Fruit fly (Drosophila melanogaster): ENCODE data around the gene CG3987.

The CG3987 gene

DNA sequence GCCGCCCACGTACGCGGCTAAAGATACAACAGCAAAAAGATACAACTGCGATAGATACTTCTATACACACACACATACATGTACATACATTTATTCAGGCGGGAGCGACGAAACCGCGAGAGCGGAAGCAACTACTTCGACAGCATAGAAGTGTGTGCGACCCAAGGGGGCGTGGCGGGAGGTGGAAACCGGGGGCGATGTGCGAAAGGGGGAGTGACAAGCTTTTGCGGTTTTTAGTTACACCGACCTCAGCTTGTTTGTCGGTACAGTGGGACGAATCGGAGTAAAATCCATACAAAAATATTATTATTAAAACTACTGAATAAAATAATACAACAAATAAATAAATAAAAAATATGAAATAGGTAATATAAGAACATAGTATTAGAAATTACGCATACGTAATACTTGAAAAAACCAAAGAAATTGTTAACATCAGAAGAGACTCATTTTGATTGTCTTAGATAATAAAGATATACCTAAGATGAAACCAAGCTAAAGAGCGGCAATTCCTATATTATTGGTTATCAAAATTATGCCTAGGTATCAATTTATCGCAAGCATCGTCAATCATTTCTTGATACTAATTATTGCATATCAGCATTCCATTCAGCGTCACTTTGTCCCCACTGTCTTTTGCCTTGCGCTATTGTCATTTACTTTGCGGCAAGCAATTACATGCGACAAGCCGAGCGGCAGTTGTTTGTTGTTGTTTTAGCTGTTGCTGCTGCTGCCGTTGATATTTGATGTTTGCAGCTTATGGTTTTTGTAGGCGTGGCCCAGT is 10.9 kb upstream of the CG3987 start (continued):
- no peak for TF ChIP-seq CG10565 (GFP tag; optimal IDR thresholded peaks at IDR 0.05)
- peak; percentile 58; the same call in 1 of the 3 replicates for TF ChIP-seq ci (GFP tag; IDR thresholded peaks at IDR 0.05)
- peak in 1 of 2 experiments; percentile 33 for TF ChIP-seq dpn (GFP tag; optimal IDR thresholded peaks at IDR 0.05)
- no peak for TF ChIP-seq emc (GFP tag; optimal IDR thresholded peaks at IDR 0.05)
- peak; percentile 13 for TF ChIP-seq ewg (GFP tag; optimal IDR thresholded peaks at IDR 0.05)
- TF ChIP-seq CG17829 (tag; optimal IDR thresholded peaks at IDR 0.05) = peak; percentile 16
- no peak for TF ChIP-seq lbe (GFP tag; optimal IDR thresholded peaks at IDR 0.05)
- TF ChIP-seq CG11398 (GFP tag; optimal IDR thresholded peaks at IDR 0.05) = no peak
- no peak for TF ChIP-seq Usf (GFP tag; optimal IDR thresholded peaks at IDR 0.05)
- peak; percentile 37 for TF ChIP-seq CG12391 (tag; optimal IDR thresholded peaks at IDR 0.05)
- TF ChIP-seq maf-S (GFP tag; optimal IDR thresholded peaks at IDR 0.05) = no peak
- no peak for TF ChIP-seq kni (GFP tag; optimal IDR thresholded peaks at IDR 0.05)
- no peak for TF ChIP-seq sens-2 (GFP tag; IDR thresholded peaks at IDR 0.05)
- TF ChIP-seq BEAF-32 (GFP tag; optimal IDR thresholded peaks at IDR 0.05) = no peak
- TF ChIP-seq CG4360 (GFP tag; IDR thresholded peaks at IDR 0.05) = 0 out of 2 replicates have a peak, but pooled peaks have one; percentile 10
- TF ChIP-seq CG4282 (GFP tag; optimal IDR thresholded peaks at IDR 0.05) = no peak
- TF ChIP-seq E2f1 (GFP tag; IDR thresholded peaks at IDR 0.05) = no peak
- TF ChIP-seq CG34224 (GFP tag; IDR thresholded peaks at IDR 0.05; ENCODE audit: partially characterized antibody) = no peak
- no peak for TF ChIP-seq Hey (tag; optimal IDR thresholded peaks at IDR 0.05)
- TF ChIP-seq Ssrp (tag; optimal IDR thresholded peaks at IDR 0.05) = peak; percentile 18
- no peak for TF ChIP-seq Bteb2 (GFP tag; optimal IDR thresholded peaks at IDR 0.05)
- no peak for TF ChIP-seq Lpt (GFP tag; optimal IDR thresholded peaks at IDR 0.05)
- no peak for TF ChIP-seq dm (GFP tag; optimal IDR thresholded peaks at IDR 0.05)
- TF ChIP-seq CG43689 (GFP tag; IDR thresholded peaks at IDR 0.05) = no peak
- TF ChIP-seq CG6683 (GFP tag; optimal IDR thresholded peaks at IDR 0.05) = no peak
- TF ChIP-seq CG11085 (GFP tag; IDR thresholded peaks at IDR 0.05) = no peak
- TF ChIP-seq CG3838 (GFP tag; optimal IDR thresholded peaks at IDR 0.05) = no peak
- TF ChIP-seq CG9609 (GFP tag; optimal IDR thresholded peaks at IDR 0.05) = no peak
- no peak for TF ChIP-seq Aef1 (GFP tag; IDR thresholded peaks at IDR 0.05)
- no peak for TF ChIP-seq z (GFP tag; IDR thresholded peaks at IDR 0.05)
- 0 out of 3 replicates have a peak, but pooled peaks have one; percentile 16 for TF ChIP-seq CG11456 (GFP tag; IDR thresholded peaks at IDR 0.05)
- TF ChIP-seq CG6791 (GFP tag; IDR thresholded peaks at IDR 0.05; ENCODE audit: partially characterized antibody) = no peak
- TF ChIP-seq CG7963 (GFP tag; IDR thresholded peaks at IDR 0.05; ENCODE audit: partially characterized antibody) = no peak
- no peak for TF ChIP-seq HmgZ (tag; optimal IDR thresholded peaks at IDR 0.05)
- peak; percentile 42 for TF ChIP-seq CG17385 (GFP tag; optimal IDR thresholded peaks at IDR 0.05)
- peak; percentile 24 for TF ChIP-seq Dek (tag; optimal IDR thresholded peaks at IDR 0.05)
- no peak for TF ChIP-seq CG7987 (GFP tag; optimal IDR thresholded peaks at IDR 0.05)
- no peak for TF ChIP-seq pho (GFP tag; optimal IDR thresholded peaks at IDR 0.05)
- TF ChIP-seq exex (tag; optimal IDR thresholded peaks at IDR 0.05) = no peak
- no peak for TF ChIP-seq bab2 (GFP tag; optimal IDR thresholded peaks at IDR 0.05)
- peak; percentile 40 for TF ChIP-seq Abd-B (GFP tag; optimal IDR thresholded peaks at IDR 0.05)
- TF ChIP-seq da (GFP tag; optimal IDR thresholded peaks at IDR 0.05) = no peak
- TF ChIP-seq Sox102F (GFP tag; optimal IDR thresholded peaks at IDR 0.05) = peak; percentile 58
- TF ChIP-seq amos (GFP tag; IDR thresholded peaks at IDR 0.05; ENCODE audit: partially characterized antibody) = no peak
- no peak for TF ChIP-seq ac (GFP tag; optimal IDR thresholded peaks at IDR 0.05)
- TF ChIP-seq sd (tag; optimal IDR thresholded peaks at IDR 0.05) = peak; percentile 38
- TF ChIP-seq CG6689 (GFP tag; IDR thresholded peaks at IDR 0.05) = peak; percentile 39; the same call in 1 of the 2 replicates
- no peak for TF ChIP-seq wdn (GFP tag; IDR thresholded peaks at IDR 0.05)
- TF ChIP-seq CG1832 (GFP tag; optimal IDR thresholded peaks at IDR 0.05) = no peak

Data from whole organism, embryonic.